Fruit fly (Drosophila melanogaster) whole organism, pupa: ENCODE data around the gene HP5.

Source experiments
- CG10348 ChIP-seq: fragments of 200-800 bp; sonication (Bioruptor generic); IDR thresholded peaks from 2 replicates; pipeline ENCODE4 v1.3.6; 2022; ENCODE audit warnings: missing biosample characterization, missing genetic modification characterization
- CG13204 ChIP-seq: fragments of 200-800 bp; sonication (Bioruptor generic); optimal IDR thresholded peaks from 2 replicates; lab custom pipeline; 2018; ENCODE audit warnings: missing biosample characterization, mild to moderate bottlenecking, missing genetic modification characterization, moderate library complexity
- CG14655 ChIP-seq: fragments of 200-800 bp; sonication (Bioruptor generic); optimal IDR thresholded peaks from 3 replicates; lab custom pipeline; 2017; ENCODE audit warnings: mild to moderate bottlenecking, missing biosample characterization, missing genetic modification reagents, missing genetic modification characterization
- CG15710 ChIP-seq: fragments of 200-800 bp; sonication (Bioruptor generic); optimal IDR thresholded peaks from 2 replicates; lab custom pipeline; 2018; ENCODE audit warnings: missing biosample characterization, mild to moderate bottlenecking, missing genetic modification characterization, moderate library complexity
- CG17806 ChIP-seq: fragments of 200-800 bp; sonication (Bioruptor generic); optimal IDR thresholded peaks from 2 replicates; lab custom pipeline; 2018; ENCODE audit warnings: missing biosample characterization, mild to moderate bottlenecking, missing genetic modification characterization, moderate library complexity
- CG34367 ChIP-seq: fragments of 200-800 bp; sonication (Bioruptor generic); optimal IDR thresholded peaks from 2 replicates; lab custom pipeline; 2018; ENCODE audit warnings: missing biosample characterization, mild to moderate bottlenecking, missing genetic modification characterization
- CG4496 ChIP-seq: fragments of 200-800 bp; sonication (Bioruptor generic); IDR thresholded peaks from 3 replicates; pipeline ENCODE4 v1.3.6; 2022; ENCODE audit warnings: missing biosample characterization, missing genetic modification characterization
- CG8159 ChIP-seq: fragments of 200-800 bp; sonication (Bioruptor generic); optimal IDR thresholded peaks from 3 replicates; lab custom pipeline; 2018; ENCODE audit warnings: missing biosample characterization, mild to moderate bottlenecking, missing genetic modification characterization, moderate library complexity
- CG8301 ChIP-seq: fragments of 200-800 bp; sonication (Bioruptor generic); optimal IDR thresholded peaks from 2 replicates; lab custom pipeline; 2018; ENCODE audit warnings: missing biosample characterization, mild to moderate bottlenecking, missing genetic modification characterization
- CG9948 ChIP-seq: fragments of 200-800 bp; sonication (Bioruptor generic); optimal IDR thresholded peaks from 2 replicates; lab custom pipeline; 2018; ENCODE audit warnings: missing biosample characterization, mild to moderate bottlenecking, missing genetic modification characterization, moderate library complexity
- EcR ChIP-seq: fragments of 200-800 bp; sonication (Bioruptor generic); optimal IDR thresholded peaks from 3 replicates; lab custom pipeline; 2019; ENCODE audit warnings: missing biosample characterization, missing genetic modification characterization, mild to moderate bottlenecking, moderate library complexity, missing genetic modification reagents
- Ets98B ChIP-seq: fragments of 200-800 bp; sonication (Bioruptor generic); IDR thresholded peaks from 2 replicates; pipeline ENCODE4 v1.3.6; 2022; ENCODE audit warnings: missing biosample characterization, missing genetic modification characterization
- Pif1A ChIP-seq: fragments of 200-800 bp; sonication (Bioruptor generic); optimal IDR thresholded peaks from 3 replicates; lab custom pipeline; 2016; ENCODE audit warnings: missing biosample characterization, missing genetic modification characterization
- Pif1B ChIP-seq: fragments of 200-800 bp; sonication (Bioruptor generic); optimal IDR thresholded peaks from 3 replicates; lab custom pipeline; 2016; ENCODE audit warnings: missing biosample characterization, missing genetic modification characterization
- Snoo ChIP-seq: fragments of 200-800 bp; sonication (Bioruptor generic); optimal IDR thresholded peaks from 3 replicates; lab custom pipeline; 2017; ENCODE audit warnings: missing biosample characterization, mild to moderate bottlenecking, missing genetic modification characterization, inconsistent platforms
- fd96Ca ChIP-seq: fragments of 200-800 bp; sonication (Bioruptor generic); IDR thresholded peaks from 3 replicates; pipeline ENCODE4 v1.3.6; 2022; ENCODE audit warnings: missing biosample characterization, missing genetic modification characterization
- gl ChIP-seq: fragments of 200-800 bp; sonication (Bioruptor generic); optimal IDR thresholded peaks from 2 replicates; lab custom pipeline; 2018; ENCODE audit warnings: missing biosample characterization, mild to moderate bottlenecking, missing genetic modification characterization
- rn ChIP-seq: fragments of 200-800 bp; sonication (Bioruptor generic); IDR thresholded peaks from 2 replicates; pipeline ENCODE4 v1.3.6; 2022; ENCODE audit warnings: missing biosample characterization, missing genetic modification characterization

The HP5 gene

DNA sequence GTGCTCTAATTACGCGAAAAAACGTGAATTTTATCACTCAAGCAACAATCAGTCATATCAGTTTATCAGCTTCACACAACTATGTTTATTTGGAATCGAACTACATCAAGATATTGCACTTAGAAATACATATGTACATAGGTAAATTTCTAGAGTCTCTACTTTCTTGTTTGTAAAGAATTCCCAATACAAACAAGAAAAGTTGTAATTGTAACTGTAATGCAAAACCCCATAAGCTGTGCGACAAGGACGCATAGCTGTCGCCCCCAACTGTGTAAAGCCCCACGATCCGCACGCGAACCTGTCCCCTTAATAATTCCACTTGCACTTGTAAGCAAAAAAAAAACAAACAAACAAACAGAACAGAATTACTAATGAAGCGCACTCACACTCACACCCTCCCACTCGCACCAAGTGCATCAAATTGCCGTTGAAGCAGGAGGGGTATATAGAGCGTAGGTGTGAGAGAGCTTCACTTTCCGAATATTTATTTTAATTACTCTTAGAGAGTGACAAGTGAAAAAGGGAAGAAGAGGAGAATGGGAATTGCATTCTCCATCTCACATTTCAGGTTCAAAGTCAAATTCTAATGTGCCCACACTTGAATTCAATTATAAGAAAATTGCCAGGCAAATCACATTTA lies 28.5 kb upstream of the HP5 start:
- no peak for TF ChIP-seq CG13204 (GFP tag; lab: Kevin White, UChicago)
- TF ChIP-seq Pif1A (GFP tag; lab: Kevin White, UChicago): no peak
- 0 out of 3 replicates have a peak, but pooled peaks have one; percentile 14 for TF ChIP-seq CG4496 (GFP tag; lab: Robert Waterston, UW)
- no peak for TF ChIP-seq fd96Ca (GFP tag; lab: Robert Waterston, UW)
- no peak for TF ChIP-seq Ets98B (GFP tag; lab: Robert Waterston, UW)
- TF ChIP-seq, all 21 proteins: peak for 1

- no peak for TF ChIP-seq CG9948 (tag; lab: Kevin White, UChicago)
- TF ChIP-seq CG4496 (GFP tag; lab: Robert Waterston, UW): peak; percentile 56; the same call in 1 of the 3 replicates
- TF ChIP-seq EcR (GFP tag; lab: Kevin White, UChicago): peak; percentile 62
- TF ChIP-seq, all 21 proteins: peak for 2
Measured at dm6 chrX:11427282-11427689, 27.3 kb upstream of the HP5 start.

DNA sequence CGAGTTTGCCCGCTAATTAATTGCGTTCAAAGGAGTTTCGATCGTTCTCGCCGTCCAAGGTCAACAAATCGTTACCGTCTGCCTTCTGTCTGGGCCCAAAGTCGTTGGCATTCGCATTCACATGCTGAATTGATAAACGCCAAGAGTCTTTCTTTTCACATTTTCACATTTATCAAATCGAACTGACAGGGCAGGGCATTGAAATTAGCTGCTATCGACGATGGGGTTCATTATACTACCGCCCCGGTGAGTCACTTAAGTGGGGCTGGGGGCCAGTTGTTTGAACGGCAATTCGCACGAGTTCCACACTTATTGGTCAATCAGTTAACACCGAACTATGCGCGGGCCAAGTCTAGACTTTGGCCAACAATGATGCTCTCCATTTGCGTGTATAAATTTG lies 23.6 kb upstream of the HP5 start:
- peak; percentile 48 for TF ChIP-seq EcR (GFP tag; lab: Kevin White, UChicago)
- no peak for TF ChIP-seq rn (GFP tag; lab: Robert Waterston, UW)
- TF ChIP-seq CG9948 (tag; lab: Kevin White, UChicago): no peak

DNA sequence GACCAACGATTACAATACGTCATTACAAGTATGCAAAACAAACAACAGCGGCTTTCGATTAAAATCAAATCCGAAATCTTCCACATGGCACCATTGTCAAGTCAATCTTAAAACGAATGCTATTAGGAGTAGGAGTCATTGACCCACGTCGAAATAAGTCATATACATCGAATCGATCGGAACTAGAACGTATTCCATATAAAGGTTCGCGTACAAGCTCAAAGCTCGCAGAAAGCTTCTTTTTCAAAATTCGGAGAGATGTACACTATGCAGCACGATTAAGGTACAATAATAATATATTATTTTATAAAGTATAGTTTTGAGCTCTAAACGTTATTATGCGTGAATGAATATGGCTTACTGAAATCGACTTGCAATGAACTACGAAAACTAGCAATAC lies 20.7 kb upstream of the HP5 start:
- TF ChIP-seq EcR (GFP tag; lab: Kevin White, UChicago) (peak; percentile 95), CG17806 (tag; lab: Kevin White, UChicago) (no peak)
- TF ChIP-seq, all 21 proteins: peak for 1

- TF ChIP-seq fd96Ca (GFP tag; lab: Robert Waterston, UW): no peak
- TF ChIP-seq EcR (GFP tag; lab: Kevin White, UChicago): peak; percentile 36
Measured at dm6 chrX:11439270-11439669, 15.3 kb upstream of the HP5 start.

DNA sequence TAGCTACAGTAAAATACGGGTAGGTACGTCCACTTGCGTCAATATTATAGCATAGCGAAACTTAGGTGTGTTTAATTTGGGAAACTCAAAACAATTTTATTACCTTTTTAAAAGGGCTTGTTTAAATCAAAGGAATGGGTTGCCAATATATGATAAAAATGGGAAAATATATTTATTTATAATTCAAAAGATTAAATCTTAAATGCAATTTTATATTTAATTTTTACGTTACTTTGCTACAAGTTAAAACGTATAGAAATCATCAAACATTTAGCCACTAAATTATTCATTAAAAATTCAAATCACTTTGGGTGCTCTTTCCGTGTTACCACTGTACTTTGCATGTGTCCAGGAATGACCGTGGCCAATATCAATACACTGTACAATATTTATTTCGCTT lies 13.6 kb upstream of the HP5 start:
- TF ChIP-seq EcR (GFP tag; lab: Kevin White, UChicago): no peak
- no peak for TF ChIP-seq CG8159
- TF ChIP-seq Ets98B (GFP tag; lab: Robert Waterston, UW): no peak
- TF ChIP-seq CG34367 (tag; lab: Kevin White, UChicago): no peak
- no peak for TF ChIP-seq CG15710 (tag; lab: Kevin White, UChicago)
- no peak for TF ChIP-seq fd96Ca (GFP tag; lab: Robert Waterston, UW)
- no peak for TF ChIP-seq CG10348 (GFP tag; lab: Robert Waterston, UW)
- TF ChIP-seq CG8301: no peak
- no peak for TF ChIP-seq CG14655 (GFP tag; lab: Kevin White, UChicago)

DNA sequence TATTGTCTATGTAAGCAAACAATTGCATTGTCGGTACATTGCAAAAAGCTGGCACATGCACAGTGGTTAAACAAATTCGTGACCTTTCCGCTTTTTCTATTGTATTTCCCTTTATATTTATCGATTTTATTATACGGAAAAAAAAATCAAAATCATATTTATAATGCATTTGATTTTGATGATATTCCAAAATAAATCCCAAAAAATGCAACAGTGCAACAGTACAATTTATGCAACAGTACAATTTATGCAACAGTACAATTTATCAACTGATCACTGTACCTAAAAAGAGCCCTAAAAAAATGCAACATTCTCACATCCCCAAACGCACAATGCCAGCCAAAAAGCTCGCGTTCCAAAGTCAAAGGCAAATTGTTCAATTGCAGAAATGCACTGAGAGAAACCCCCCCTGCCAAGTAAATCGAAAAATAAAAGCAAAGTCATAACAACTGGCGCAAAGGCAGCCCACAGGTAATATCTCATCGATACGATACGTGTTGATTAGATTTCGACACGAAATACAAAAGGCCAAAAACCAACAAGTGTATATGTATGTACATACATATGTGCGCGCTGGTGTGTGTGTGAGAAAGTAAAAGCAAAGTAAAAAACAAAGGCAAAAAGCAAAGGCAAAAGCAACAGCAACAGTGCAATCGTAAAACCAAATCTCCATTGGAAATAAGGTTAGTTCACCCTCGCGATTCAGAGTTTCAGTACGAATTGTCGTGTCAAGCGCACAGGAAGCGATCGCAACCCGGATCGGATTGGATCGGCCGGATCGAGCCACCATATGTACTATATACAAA lies 12.6 kb upstream of the HP5 start, which contains the start of gene Sk1:
Gene Sk1, plus strand, starts transcription at position 711 of the 806 bp plus-strand sequence.
- TF ChIP-seq CG4496 (GFP tag; lab: Robert Waterston, UW) (0 out of 3 replicates have a peak, but pooled peaks have one; percentile 12), fd96Ca (GFP tag; lab: Robert Waterston, UW) (no peak), Ets98B (GFP tag; lab: Robert Waterston, UW) (no peak), Snoo (tag; lab: Kevin White, UChicago) (peak; percentile 19), CG17806 (tag; lab: Kevin White, UChicago) (no peak), rn (GFP tag; lab: Robert Waterston, UW) (no peak), Pif1A (GFP tag; lab: Kevin White, UChicago) (no peak), EcR (GFP tag; lab: Kevin White, UChicago) (no peak), gl (tag; lab: Kevin White, UChicago) (no peak), CG8159 (no peak), CG13204 (GFP tag; lab: Kevin White, UChicago) (no peak), CG8301 (no peak), CG9948 (tag; lab: Kevin White, UChicago) (no peak), CG15710 (tag; lab: Kevin White, UChicago) (no peak), CG34367 (tag; lab: Kevin White, UChicago) (no peak), Pif1B (no peak), CG10348 (GFP tag; lab: Robert Waterston, UW) (no peak)
- TF ChIP-seq, all 21 proteins: peak for 2
